Worm (Caenorhabditis elegans) whole organism, midembryonic: ENCODE measurements around the gene ctsa-1.1.

Experiments used
- T22C8.4 ChIP-seq: fragments of 200-800 bp; sonication (Bioruptor generic); IDR thresholded peaks from 2 replicates; pipeline ENCODE4 v1.3.6; 2022; ENCODE audit warnings: missing genetic modification characterization, missing compliant biosample characterization
- cog-1 ChIP-seq: sonication (generic microtip); optimal IDR thresholded peaks from 2 replicates; lab custom pipeline; 2016; ENCODE audit warnings: missing genetic modification characterization, missing compliant biosample characterization
- flt-1 ChIP-seq: fragments of 200-800 bp; sonication (Bioruptor generic); IDR thresholded peaks from 2 replicates; pipeline ENCODE4 v1.3.6; 2022; ENCODE audit warnings: missing genetic modification characterization, missing compliant biosample characterization
- klf-2 ChIP-seq: fragments of 200-800 bp; sonication (Bioruptor generic); conservative IDR thresholded peaks from 2 replicates; pipeline ENCODE4 v1.3.6; 2022; ENCODE audit warnings: missing genetic modification reagents, missing genetic modification characterization, missing compliant biosample characterization
- med-1 ChIP-seq: sonication (generic microtip); optimal IDR thresholded peaks from 2 replicates; lab custom pipeline; 2017; ENCODE audit warnings: missing genetic modification characterization, mild to moderate bottlenecking, missing compliant biosample characterization, antibody characterized with exemption, missing genetic modification reagents; ENCODE audit not compliant: insufficient read depth
- ref-1 ChIP-seq: fragments of 200-800 bp; sonication (Bioruptor generic); conservative IDR thresholded peaks from 2 replicates; pipeline ENCODE4 v1.3.6; 2022; ENCODE audit warnings: missing genetic modification reagents, missing genetic modification characterization, missing compliant biosample characterization
- tab-1 ChIP-seq: fragments of 200-800 bp; sonication (Bioruptor generic); IDR thresholded peaks from 2 replicates; pipeline ENCODE4 v1.3.6; 2022; ENCODE audit warnings: missing genetic modification characterization, missing compliant biosample characterization
- ztf-23 ChIP-seq: fragments of 200-800 bp; sonication (Bioruptor generic); IDR thresholded peaks from 2 replicates; pipeline ENCODE4 v1.3.6; 2022; ENCODE audit warnings: missing genetic modification reagents, missing genetic modification characterization, missing compliant biosample characterization

DNA sequence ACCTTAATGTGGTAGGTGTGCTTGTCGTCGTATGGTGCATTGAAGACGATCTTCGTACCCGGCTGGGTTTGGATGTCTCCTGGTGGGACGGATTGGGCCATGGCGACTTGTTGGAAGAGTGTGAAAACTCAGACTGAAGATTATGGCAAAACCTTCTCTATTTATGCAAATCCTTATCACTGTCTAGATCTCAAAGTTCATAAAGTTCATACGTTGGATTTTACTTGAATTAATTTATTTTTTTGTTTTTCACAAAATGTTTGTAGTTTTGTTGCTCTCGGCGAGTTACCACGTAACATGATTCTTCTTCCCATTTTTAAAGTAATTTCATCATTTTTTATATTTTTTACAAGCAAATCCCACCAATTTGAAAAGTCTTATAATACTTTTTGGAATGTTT lies 48.7 kb downstream of the ctsa-1.1 start, which contains the start of gene msp-3:
- TF ChIP-seq tab-1 = no peak
- TF ChIP-seq T22C8.4 (GFP tag; lab: Robert Waterston, UW) = no peak
- TF ChIP-seq med-1 (GFP tag; lab: Kevin White, UChicago) = no peak
- no peak for TF ChIP-seq flt-1 (GFP tag; lab: Robert Waterston, UW)
- no peak for TF ChIP-seq ref-1
- no peak for TF ChIP-seq cog-1 (tag; lab: Kevin White, UChicago)
- no peak for TF ChIP-seq klf-2 (GFP tag; lab: Robert Waterston, UW)
- TF ChIP-seq ztf-23 (GFP tag; lab: Robert Waterston, UW) = no peak
